Worm (Caenorhabditis elegans) whole organism, L1 larva: Measurements from ENCODE around the gene C14A4.12.

Experiments used
- mep-1 ChIP-seq: fragments of 150-350 bp; optimal IDR thresholded peaks from 2 replicates; lab custom pipeline; 2014; ENCODE audit warnings: missing biosample characterization, missing genetic modification characterization
- pag-3 ChIP-seq: sonication (generic microtip); optimal IDR thresholded peaks from 2 replicates; lab custom pipeline; 2017; ENCODE audit warnings: missing genetic modification characterization, mild to moderate bottlenecking, missing compliant biosample characterization, antibody characterized with exemption, borderline replicate concordance; ENCODE audit not compliant: insufficient read depth
- tlp-1 ChIP-seq: fragments of 150-350 bp; optimal IDR thresholded peaks from 2 replicates; lab custom pipeline; 2014; ENCODE audit warnings: missing biosample characterization, missing genetic modification characterization

- TF ChIP-seq pag-3 (tag; lab: Kevin White, UChicago) = no peak
- TF ChIP-seq mep-1 (tag; lab: Kevin White, UChicago) = no peak
- TF ChIP-seq tlp-1 (tag; lab: Kevin White, UChicago) = no peak
Measured at ce11 chrII:10627963-10628362, 15.1 kb downstream of the C14A4.12 start, which contains the start of gene M28.8.
